Fruit fly (Drosophila melanogaster) whole organism, embryonic: Measurements from ENCODE around the gene CG4596.

ENCODE experiments used
- Aef1 ChIP-seq: fragments of 200-800 bp; sonication (Bioruptor generic); IDR thresholded peaks from 3 replicates; pipeline ENCODE4 v1.3.6; 2022; ENCODE audit warnings: missing biosample characterization, missing genetic modification characterization
- BEAF-32 ChIP-seq: fragments of 200-800 bp; sonication (Bioruptor generic); optimal IDR thresholded peaks from 3 replicates; lab custom pipeline; 2017; ENCODE audit warnings: missing biosample characterization, missing genetic modification characterization, mild to moderate bottlenecking, moderate library complexity, missing genetic modification reagents
- CG10209 ChIP-seq: fragments of 200-800 bp; sonication (Bioruptor generic); optimal IDR thresholded peaks from 3 replicates; lab custom pipeline; 2017; ENCODE audit warnings: missing biosample characterization, mild to moderate bottlenecking, missing genetic modification characterization, missing genetic modification reagents
- CG13624 ChIP-seq: fragments of 200-800 bp; sonication (Bioruptor generic); optimal IDR thresholded peaks from 2 replicates; lab custom pipeline; 2016; ENCODE audit warnings: missing biosample characterization, missing genetic modification characterization
- CG14965 ChIP-seq: fragments of 200-800 bp; sonication (Bioruptor generic); optimal IDR thresholded peaks from 2 replicates; lab custom pipeline; 2016; ENCODE audit warnings: missing biosample characterization, missing genetic modification characterization, borderline replicate concordance
- CG17568 ChIP-seq: fragments of 200-800 bp; sonication (Bioruptor generic); optimal IDR thresholded peaks from 2 replicates; lab custom pipeline; 2018; ENCODE audit warnings: missing biosample characterization, mild to moderate bottlenecking, missing genetic modification characterization, moderate library complexity
- CG2129 ChIP-seq: fragments of 200-800 bp; sonication (Bioruptor generic); IDR thresholded peaks from 2 replicates; pipeline ENCODE4 v1.3.6; 2022; ENCODE audit warnings: missing biosample characterization, missing genetic modification characterization; ENCODE audit not compliant: partially characterized antibody
- CG30020 ChIP-seq: fragments of 200-800 bp; optimal IDR thresholded peaks from 2 replicates; lab custom pipeline; 2019; ENCODE audit warnings: missing biosample characterization, mild to moderate bottlenecking, missing genetic modification characterization, moderate library complexity
- CG3065 ChIP-seq: fragments of 200-800 bp; sonication (Bioruptor generic); optimal IDR thresholded peaks from 2 replicates; lab custom pipeline; 2016; ENCODE audit warnings: missing biosample characterization, missing genetic modification characterization
- CG31224 ChIP-seq: fragments of 200-800 bp; sonication (Bioruptor generic); IDR thresholded peaks from 2 replicates; pipeline ENCODE4 v1.3.6; 2022; ENCODE audit warnings: missing biosample characterization, missing genetic modification characterization
- CG6175 ChIP-seq: fragments of 200-800 bp; sonication (Bioruptor generic); IDR thresholded peaks from 3 replicates; pipeline ENCODE4 v1.3.6; 2022; ENCODE audit warnings: missing biosample characterization, missing genetic modification characterization
- CG6654 ChIP-seq: fragments of 200-800 bp; sonication (Bioruptor generic); optimal IDR thresholded peaks from 2 replicates; lab custom pipeline; 2017; ENCODE audit warnings: missing biosample characterization, mild to moderate bottlenecking, missing genetic modification characterization
- CG6813 ChIP-seq: fragments of 200-800 bp; sonication (Bioruptor generic); optimal IDR thresholded peaks from 2 replicates; lab custom pipeline; 2017; ENCODE audit warnings: missing biosample characterization, missing genetic modification characterization, mild to moderate bottlenecking, moderate library complexity, missing genetic modification reagents
- CG6854 ChIP-seq: fragments of 200-800 bp; sonication (Bioruptor generic); optimal IDR thresholded peaks from 3 replicates; lab custom pipeline; 2017; ENCODE audit warnings: missing biosample characterization, mild to moderate bottlenecking, missing genetic modification characterization
- CG7963 ChIP-seq: fragments of 200-800 bp; sonication (Bioruptor generic); IDR thresholded peaks from 3 replicates; pipeline ENCODE4 v1.3.6; 2022; ENCODE audit warnings: missing biosample characterization, missing genetic modification characterization; ENCODE audit not compliant: partially characterized antibody
- CG8478 ChIP-seq: fragments of >200 bp; optimal IDR thresholded peaks from 2 replicates; lab custom pipeline; 2018
- CG9609 ChIP-seq: fragments of 200-800 bp; sonication (Bioruptor generic); optimal IDR thresholded peaks from 3 replicates; lab custom pipeline; 2016; ENCODE audit warnings: missing biosample characterization, missing genetic modification characterization
- CG9932 ChIP-seq: fragments of 200-800 bp; sonication (Bioruptor generic); IDR thresholded peaks from 2 replicates; pipeline ENCODE4 v1.3.6; 2022; ENCODE audit warnings: missing biosample characterization, missing genetic modification characterization
- CTCF ChIP-seq: fragments of 200-800 bp; sonication (Bioruptor generic); optimal IDR thresholded peaks from 2 replicates; lab custom pipeline; 2017; ENCODE audit warnings: missing biosample characterization, mild to moderate bottlenecking, missing genetic modification characterization, moderate library complexity
- CkIIα-i1 ChIP-seq: fragments of 200-800 bp; sonication (Bioruptor generic); IDR thresholded peaks from 2 replicates; pipeline ENCODE4 v1.3.6; 2022; ENCODE audit warnings: missing biosample characterization, missing genetic modification characterization
- CoRest ChIP-seq: fragments of 200-800 bp; sonication (Bioruptor generic); optimal IDR thresholded peaks from 3 replicates; lab custom pipeline; 2018; ENCODE audit warnings: missing biosample characterization, mild to moderate bottlenecking, missing genetic modification characterization, moderate library complexity
- CrebB ChIP-seq: fragments of 200-800 bp; sonication (Bioruptor generic); optimal IDR thresholded peaks from 3 replicates; lab custom pipeline; 2018; ENCODE audit warnings: missing biosample characterization, mild to moderate bottlenecking, missing genetic modification characterization
- D19A ChIP-seq: fragments of 200-800 bp; optimal IDR thresholded peaks from 3 replicates; lab custom pipeline; 2019; ENCODE audit warnings: missing biosample characterization, mild to moderate bottlenecking, missing genetic modification characterization, moderate library complexity
- Deaf1 ChIP-seq: fragments of 200-800 bp; optimal IDR thresholded peaks from 3 replicates; lab custom pipeline; 2019; ENCODE audit warnings: missing biosample characterization, mild to moderate bottlenecking, missing genetic modification characterization, moderate library complexity
- Dll ChIP-seq: fragments of 200-800 bp; sonication (Bioruptor generic); IDR thresholded peaks from 4 replicates; pipeline ENCODE4 v1.3.6; 2022; ENCODE audit warnings: missing biosample characterization, missing genetic modification characterization; ENCODE audit not compliant: partially characterized antibody
- E2f2 ChIP-seq: fragments of 200-800 bp; sonication (Bioruptor generic); IDR thresholded peaks from 2 replicates; pipeline ENCODE4 v1.3.6; 2022; ENCODE audit warnings: missing biosample characterization, missing genetic modification characterization
- Hmr ChIP-seq: fragments of 200-800 bp; sonication (Bioruptor generic); optimal IDR thresholded peaks from 3 replicates; lab custom pipeline; 2017; ENCODE audit warnings: mild to moderate bottlenecking, missing biosample characterization, missing genetic modification reagents, missing genetic modification characterization
- MESR4 ChIP-seq: fragments of 200-800 bp; sonication (Bioruptor generic); optimal IDR thresholded peaks from 2 replicates; lab custom pipeline; 2018; ENCODE audit warnings: missing biosample characterization, mild to moderate bottlenecking, missing genetic modification characterization, moderate library complexity
- NC2β ChIP-seq: fragments of 200-800 bp; sonication (Bioruptor generic); optimal IDR thresholded peaks from 2 replicates; lab custom pipeline; 2016; ENCODE audit warnings: missing biosample characterization, missing genetic modification characterization
- Oaz ChIP-seq: fragments of 200-800 bp; sonication (Bioruptor generic); IDR thresholded peaks from 2 replicates; pipeline ENCODE4 v1.3.6; 2022; ENCODE audit warnings: missing biosample characterization, missing genetic modification characterization
- Ptx1 ChIP-seq: fragments of 200-800 bp; sonication (Bioruptor generic); IDR thresholded peaks from 2 replicates; pipeline ENCODE4 v1.3.6; 2022; ENCODE audit warnings: missing biosample characterization, missing genetic modification characterization
- Sry-δ ChIP-seq: fragments of 200-800 bp; sonication (Bioruptor generic); optimal IDR thresholded peaks from 2 replicates; lab custom pipeline; 2016; ENCODE audit warnings: missing biosample characterization, missing genetic modification characterization
- Usf ChIP-seq: fragments of 200-800 bp; sonication (Bioruptor generic); optimal IDR thresholded peaks from 2 replicates; lab custom pipeline; 2017; ENCODE audit warnings: missing genotype, missing biosample characterization, missing genetic modification characterization
- ac ChIP-seq: fragments of 200-800 bp; sonication (Bioruptor generic); optimal IDR thresholded peaks from 3 replicates; lab custom pipeline; 2017; ENCODE audit warnings: missing biosample characterization, mild to moderate bottlenecking, missing genetic modification characterization
- ap ChIP-seq: fragments of 200-800 bp; sonication (Bioruptor generic); IDR thresholded peaks from 2 replicates; pipeline ENCODE4 v1.3.6; 2022; ENCODE audit warnings: missing biosample characterization, missing genetic modification characterization
- ato ChIP-seq: fragments of 200-800 bp; sonication (Bioruptor generic); IDR thresholded peaks from 2 replicates; pipeline ENCODE4 v1.3.6; 2022; ENCODE audit warnings: missing biosample characterization, missing genetic modification characterization; ENCODE audit not compliant: partially characterized antibody
- bab2 ChIP-seq: fragments of 200-800 bp; sonication (Bioruptor generic); optimal IDR thresholded peaks from 2 replicates; lab custom pipeline; 2016; ENCODE audit warnings: missing biosample characterization, missing genetic modification characterization
- bowl ChIP-seq: fragments of 200-800 bp; sonication (Bioruptor generic); IDR thresholded peaks from 2 replicates; pipeline ENCODE4 v1.3.6; 2022; ENCODE audit warnings: missing biosample characterization, missing genetic modification characterization
- cad ChIP-seq: fragments of >200 bp; optimal IDR thresholded peaks from 2 replicates; lab custom pipeline; 2017; ENCODE audit warnings: missing biosample characterization, missing genetic modification characterization
- danr ChIP-seq: fragments of 200-800 bp; sonication (Bioruptor generic); IDR thresholded peaks from 2 replicates; pipeline ENCODE4 v1.3.6; 2022; ENCODE audit warnings: missing biosample characterization, missing genetic modification characterization
- dm ChIP-seq: fragments of 200-800 bp; sonication (Bioruptor generic); optimal IDR thresholded peaks from 3 replicates; lab custom pipeline; 2016; ENCODE audit warnings: missing biosample characterization, missing genetic modification characterization
- dysf ChIP-seq: fragments of 200-800 bp; sonication (Bioruptor generic); IDR thresholded peaks from 3 replicates; pipeline ENCODE4 v1.3.6; 2022; ENCODE audit warnings: missing biosample characterization, missing genetic modification characterization
- eve ChIP-seq, 2 experiments: fragments of >200 bp; optimal IDR thresholded peaks; 2 replicates each; lab custom pipeline; 2017; ENCODE audit warnings: missing biosample characterization in 2 of 2, missing genetic modification characterization in 2 of 2
- oc ChIP-seq: fragments of 200-800 bp; sonication (Bioruptor generic); optimal IDR thresholded peaks from 2 replicates; lab custom pipeline; 2018; ENCODE audit warnings: missing biosample characterization, mild to moderate bottlenecking, missing genetic modification characterization, moderate library complexity
- sim ChIP-seq: fragments of 200-800 bp; sonication (Bioruptor generic); IDR thresholded peaks from 2 replicates; pipeline ENCODE4 v1.3.6; 2022; ENCODE audit warnings: missing biosample characterization, missing genetic modification characterization
- trh ChIP-seq: fragments of 200-800 bp; sonication (Bioruptor generic); optimal IDR thresholded peaks from 2 replicates; lab custom pipeline; 2016; ENCODE audit warnings: missing biosample characterization, missing genetic modification characterization
- ttk ChIP-seq: fragments of 200-800 bp; sonication (Bioruptor generic); IDR thresholded peaks from 2 replicates; pipeline ENCODE4 v2.1.2; 2022; ENCODE audit warnings: missing biosample characterization, missing genetic modification characterization
- vfl ChIP-seq: fragments of 200-800 bp; sonication (Bioruptor generic); optimal IDR thresholded peaks from 2 replicates; lab custom pipeline; 2016; ENCODE audit warnings: missing biosample characterization, missing genetic modification characterization
- wor ChIP-seq: fragments of 200-800 bp; sonication (Bioruptor generic); IDR thresholded peaks from 2 replicates; pipeline ENCODE4 v1.3.6; 2022; ENCODE audit warnings: missing biosample characterization, missing genetic modification characterization

The CG4596 gene

DNA sequence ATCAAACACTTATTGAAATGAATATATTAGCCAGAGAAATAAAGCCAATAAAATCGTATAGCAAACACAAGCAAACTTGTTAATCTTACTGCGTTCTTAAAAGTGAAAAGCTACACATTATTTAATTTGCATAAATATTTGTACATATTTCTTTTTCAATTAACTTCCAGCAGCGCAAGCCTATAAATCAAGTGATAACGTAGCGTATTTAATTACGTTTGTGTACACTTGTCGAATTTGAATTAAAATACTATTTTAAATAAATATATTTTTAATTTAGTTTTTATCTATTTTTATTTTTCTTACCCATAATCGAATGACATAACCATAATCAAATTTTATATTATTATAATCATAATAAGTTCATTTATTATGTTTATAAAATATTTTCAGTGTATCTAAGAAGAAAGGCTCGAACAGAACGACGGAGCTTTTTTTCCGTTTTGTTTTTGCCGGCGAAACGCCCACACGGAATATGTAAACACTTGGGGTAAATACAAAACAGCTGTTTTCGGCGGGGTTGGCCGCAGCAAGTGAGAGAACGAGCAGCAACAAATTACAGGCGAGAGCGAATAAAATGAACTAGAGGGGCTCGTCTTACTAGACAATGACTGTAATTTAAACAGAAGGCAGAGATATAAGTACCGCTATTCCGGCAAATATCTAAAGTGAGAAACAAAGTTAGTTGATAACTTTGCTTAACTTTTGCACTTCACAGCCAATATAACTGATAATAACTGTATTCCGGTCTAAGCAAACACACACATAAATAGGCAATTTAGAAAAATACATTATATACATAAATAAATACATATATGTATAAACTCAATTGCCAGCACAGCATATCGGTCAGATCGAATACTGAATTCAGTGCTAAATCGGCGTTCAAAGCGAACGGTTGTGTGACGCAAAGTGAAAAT lies 2.9 kb downstream of the CG4596 start, which contains the start of gene Sodh2 (continued):
- TF ChIP-seq sim (GFP tag; lab: Robert Waterston, UW): no peak; the same call in 1 of the 2 replicates
- peak; percentile 70 for TF ChIP-seq CoRest (tag; lab: Kevin White, UChicago)
- TF ChIP-seq CG10209 (GFP tag; lab: Kevin White, UChicago): peak; percentile 73
- peak; percentile 10 for TF ChIP-seq CG6654 (GFP tag; lab: Kevin White, UChicago)
- peak; percentile 86 for TF ChIP-seq CG9932 (GFP tag; lab: Robert Waterston, UW)
- no peak for TF ChIP-seq cad
- TF ChIP-seq CG8478: no peak
- peak; percentile 22 for TF ChIP-seq bab2 (GFP tag; lab: Kevin White, UChicago)
- peak; percentile 86 for TF ChIP-seq CG17568 (GFP tag; lab: Kevin White, UChicago)
- no peak; the same call in 1 of the 2 replicates for TF ChIP-seq bowl (GFP tag; lab: Robert Waterston, UW)
- peak; percentile 79 for TF ChIP-seq dysf (GFP tag; lab: Robert Waterston, UW)
- TF ChIP-seq CG6854 (GFP tag; lab: Kevin White, UChicago): peak; percentile 83
- peak; percentile 91 for TF ChIP-seq CG6813 (GFP tag; lab: Kevin White, UChicago)
- peak; percentile 81 for TF ChIP-seq vfl (GFP tag; lab: Kevin White, UChicago)
- TF ChIP-seq CG14965 (GFP tag; lab: Kevin White, UChicago): no peak
- no peak for TF ChIP-seq BEAF-32 (GFP tag; lab: Kevin White, UChicago)
- no peak for TF ChIP-seq NC2β (GFP tag; lab: Kevin White, UChicago)
- TF ChIP-seq ap (GFP tag; lab: Robert Waterston, UW): peak; percentile 32; the same call in 1 of the 2 replicates
- 0 out of 2 replicates have a peak, but pooled peaks have one; percentile 25 for TF ChIP-seq Oaz (GFP tag; lab: Robert Waterston, UW)
- peak; percentile 76 for TF ChIP-seq Ptx1 (GFP tag; lab: Robert Waterston, UW)
- TF ChIP-seq danr (GFP tag; lab: Robert Waterston, UW): peak; percentile 47; the same call in 1 of the 2 replicates
- no peak for TF ChIP-seq Usf (GFP tag; lab: Kevin White, UChicago)
- no peak for TF ChIP-seq trh (GFP tag; lab: Kevin White, UChicago)
- no peak for TF ChIP-seq eve (GFP tag; optimal IDR thresholded peaks at IDR 0.05; lab: Kevin White, UChicago)
- peak; percentile 78 for TF ChIP-seq CrebB (tag; lab: Kevin White, UChicago)
- TF ChIP-seq CG9609 (GFP tag; lab: Kevin White, UChicago): peak; percentile 69
- peak; percentile 68 for TF ChIP-seq Aef1
- peak; percentile 73 for TF ChIP-seq D19A
- peak; percentile 42 for TF ChIP-seq oc
- 0 out of 2 replicates have a peak, but pooled peaks have one; percentile 44 for TF ChIP-seq E2f2 (GFP tag; lab: Robert Waterston, UW)
- no peak for TF ChIP-seq CG2129 (GFP tag; lab: Robert Waterston, UW)
- peak; percentile 2 for TF ChIP-seq ac (GFP tag; lab: Kevin White, UChicago)
- no peak for TF ChIP-seq MESR4 (GFP tag; lab: Kevin White, UChicago)
- no peak for TF ChIP-seq ttk (GFP tag; lab: Robert Waterston, UW)
- TF ChIP-seq Sry-δ (GFP tag; lab: Kevin White, UChicago): no peak
- TF ChIP-seq Dll (GFP tag; lab: Robert Waterston, UW): no peak
- TF ChIP-seq CTCF: peak; percentile 27
- no peak for TF ChIP-seq CG7963 (GFP tag; lab: Robert Waterston, UW)
- no peak for TF ChIP-seq ato (GFP tag; lab: Robert Waterston, UW)
- peak; percentile 94 for TF ChIP-seq Hmr
- no peak; the same call in 1 of the 2 replicates for TF ChIP-seq wor (GFP tag; lab: Robert Waterston, UW)
- peak; percentile 40 for TF ChIP-seq CG30020 (tag; lab: Kevin White, UChicago)
- TF ChIP-seq CG6175: peak; percentile 65; the same call in 1 of the 3 replicates
- peak; percentile 67 for TF ChIP-seq Deaf1
- peak; percentile 37 for TF ChIP-seq CG13624
- TF ChIP-seq dm (GFP tag; lab: Kevin White, UChicago): no peak
- peak; percentile 44 for TF ChIP-seq CG3065 (GFP tag; lab: Kevin White, UChicago)
- TF ChIP-seq CG31224 (GFP tag; lab: Robert Waterston, UW): peak; percentile 23; the same call in 1 of the 2 replicates
- no peak for TF ChIP-seq CkIIα-i1 (GFP tag; lab: Robert Waterston, UW)
